Worm (Caenorhabditis elegans) whole organism, L3 larva: Measurements from ENCODE around the gene F19B2.5.

ENCODE experiments used
- R02D3.7 ChIP-seq: fragments of 150-350 bp; optimal IDR thresholded peaks from 2 replicates; lab custom pipeline; 2014; ENCODE audit warnings: missing biosample characterization, missing genetic modification characterization
- ama-1 ChIP-seq: fragments of 150-350 bp; optimal IDR thresholded peaks from 2 replicates; lab custom pipeline; 2018
- ceh-16 ChIP-seq: sonication (generic microtip); optimal IDR thresholded peaks from 2 replicates; lab custom pipeline; 2017; ENCODE audit warnings: missing biosample characterization, missing genetic modification characterization
- ceh-28 ChIP-seq: fragments of 150-350 bp; optimal IDR thresholded peaks from 2 replicates; lab custom pipeline; 2014; ENCODE audit warnings: missing biosample characterization, missing genetic modification reagents, missing genetic modification characterization
- ceh-82 ChIP-seq: fragments of 150-350 bp; optimal IDR thresholded peaks from 2 replicates; lab custom pipeline; 2014; ENCODE audit warnings: missing biosample characterization, missing genetic modification characterization
- daf-12 ChIP-seq: fragments of 150-350 bp; optimal IDR thresholded peaks from 2 replicates; lab custom pipeline; 2014; ENCODE audit warnings: missing biosample characterization, missing genetic modification reagents, missing genetic modification characterization
- egl-5 ChIP-seq: fragments of 150-350 bp; optimal IDR thresholded peaks from 2 replicates; lab custom pipeline; 2017; ENCODE audit warnings: missing biosample characterization, missing genetic modification reagents, missing genetic modification characterization, inconsistent platforms
- elt-2 ChIP-seq: sonication (generic microtip); optimal IDR thresholded peaks from 2 replicates; lab custom pipeline; 2016; ENCODE audit warnings: missing genetic modification reagents, mild to moderate bottlenecking, missing genetic modification characterization, missing compliant biosample characterization
- elt-3 ChIP-seq, 3 experiments: fragments of 150-350 bp in 1 of 3; sonication (generic microtip) in 2 of 3; optimal IDR thresholded peaks; 2 replicates in 2 of 3; 4 replicates in 1 of 3; lab custom pipeline; 2014 to 2017; ENCODE audit warnings: missing biosample characterization in 3 of 3, missing genetic modification characterization in 3 of 3
- eor-1 ChIP-seq, 2 experiments: fragments of 150-350 bp; optimal IDR thresholded peaks; 2 replicates each; lab custom pipeline; 2014 to 2018; ENCODE audit warnings: missing biosample characterization in 2 of 2, missing genetic modification characterization in 2 of 2
- fos-1 ChIP-seq: fragments of 150-350 bp; optimal IDR thresholded peaks from 2 replicates; lab custom pipeline; 2014; ENCODE audit warnings: missing biosample characterization, missing genetic modification characterization
- hmg-11 ChIP-seq: sonication (generic microtip); optimal IDR thresholded peaks from 2 replicates; lab custom pipeline; 2016; ENCODE audit warnings: missing genetic modification characterization, missing compliant biosample characterization
- lin-15B ChIP-seq: fragments of 150-350 bp; optimal IDR thresholded peaks from 2 replicates; lab custom pipeline; 2014; ENCODE audit warnings: missing biosample characterization, missing genetic modification characterization
- lin-39 ChIP-seq: fragments of 150-350 bp; optimal IDR thresholded peaks from 2 replicates; lab custom pipeline; 2018; ENCODE audit warnings: missing biosample characterization, missing genetic modification reagents, missing genetic modification characterization
- lsy-12 ChIP-seq: sonication (generic microtip); optimal IDR thresholded peaks from 2 replicates; lab custom pipeline; 2016; ENCODE audit warnings: mild to moderate bottlenecking, missing genetic modification characterization, missing compliant biosample characterization
- mdl-1 ChIP-seq: fragments of 150-350 bp; optimal IDR thresholded peaks from 2 replicates; lab custom pipeline; 2014; ENCODE audit warnings: missing biosample characterization, missing genetic modification characterization
- mml-1 ChIP-seq: fragments of 150-350 bp; sonication (generic microtip); optimal IDR thresholded peaks from 3 replicates; lab custom pipeline; 2014; ENCODE audit warnings: missing biosample characterization, missing genetic modification characterization
- nfya-1 ChIP-seq: sonication (generic microtip); optimal IDR thresholded peaks from 2 replicates; lab custom pipeline; 2017; ENCODE audit warnings: missing genetic modification characterization, mild to moderate bottlenecking, missing compliant biosample characterization, antibody characterized with exemption, moderate library complexity; ENCODE audit not compliant: insufficient read depth
- nhr-11 ChIP-seq: fragments of 150-350 bp; optimal IDR thresholded peaks from 2 replicates; lab custom pipeline; 2014; ENCODE audit warnings: missing biosample characterization, missing genetic modification characterization
- nhr-12 ChIP-seq: fragments of 150-350 bp; optimal IDR thresholded peaks from 2 replicates; lab custom pipeline; 2014; ENCODE audit warnings: missing biosample characterization, missing genetic modification characterization
- nhr-23 ChIP-seq: fragments of 150-350 bp; optimal IDR thresholded peaks from 2 replicates; lab custom pipeline; 2014; ENCODE audit warnings: missing biosample characterization, missing genetic modification reagents, missing genetic modification characterization
- nhr-237 ChIP-seq: fragments of 150-350 bp; optimal IDR thresholded peaks from 2 replicates; lab custom pipeline; 2014; ENCODE audit warnings: missing biosample characterization, missing genetic modification characterization
- nhr-28 ChIP-seq: fragments of 150-350 bp; optimal IDR thresholded peaks from 2 replicates; lab custom pipeline; 2014; ENCODE audit warnings: missing biosample characterization, missing genetic modification characterization
- nhr-43 ChIP-seq: sonication (generic microtip); optimal IDR thresholded peaks from 2 replicates; lab custom pipeline; 2016; ENCODE audit warnings: mild to moderate bottlenecking, missing genetic modification characterization, missing compliant biosample characterization; ENCODE audit not compliant: poor library complexity, severe bottlenecking
- nhr-76 ChIP-seq: fragments of 150-350 bp; sonication (generic microtip); optimal IDR thresholded peaks from 5 replicates; lab custom pipeline; 2014; ENCODE audit warnings: missing biosample characterization, missing genetic modification characterization
- nhr-77 ChIP-seq: fragments of 150-350 bp; optimal IDR thresholded peaks from 2 replicates; lab custom pipeline; 2014; ENCODE audit warnings: missing biosample characterization, missing genetic modification characterization
- pha-4 ChIP-seq: fragments of 150-350 bp; optimal IDR thresholded peaks from 2 replicates; lab custom pipeline; 2014; ENCODE audit warnings: missing biosample characterization, missing genetic modification reagents, missing genetic modification characterization
- pqm-1 ChIP-seq: fragments of 150-350 bp; optimal IDR thresholded peaks from 2 replicates; lab custom pipeline; 2017; ENCODE audit warnings: missing biosample characterization, missing genetic modification characterization, inconsistent platforms
- sea-2 ChIP-seq: fragments of 150-350 bp; sonication (generic microtip); optimal IDR thresholded peaks from 4 replicates; lab custom pipeline; 2014; ENCODE audit warnings: missing biosample characterization, missing genetic modification reagents, missing genetic modification characterization
- skn-1 ChIP-seq: fragments of 150-350 bp; optimal IDR thresholded peaks from 2 replicates; lab custom pipeline; 2014; ENCODE audit warnings: missing biosample characterization, missing genetic modification characterization
- snpc-4 ChIP-seq: fragments of 150-350 bp; optimal IDR thresholded peaks from 2 replicates; lab custom pipeline; 2014; ENCODE audit warnings: missing biosample characterization, missing genetic modification characterization
- unc-39 ChIP-seq: sonication (generic microtip); optimal IDR thresholded peaks from 4 replicates; lab custom pipeline; 2017; ENCODE audit warnings: missing biosample characterization, missing genetic modification characterization
- unc-62 ChIP-seq: fragments of 150-350 bp; sonication (generic microtip); optimal IDR thresholded peaks from 4 replicates; lab custom pipeline; 2014; ENCODE audit warnings: missing biosample characterization, missing genetic modification reagents, missing genetic modification characterization
- ztf-11 ChIP-seq: fragments of 150-350 bp; optimal IDR thresholded peaks from 2 replicates; lab custom pipeline; 2014; ENCODE audit warnings: missing biosample characterization, missing genetic modification characterization
- ztf-4 ChIP-seq: fragments of 150-350 bp; optimal IDR thresholded peaks from 2 replicates; lab custom pipeline; 2014; ENCODE audit warnings: missing biosample characterization, missing genetic modification characterization

Gene F19B2.5

ce11 chrV:20125137-20125536, 38.8 kb downstream of the F19B2.5 start:
- TF ChIP-seq snpc-4 (no peak), ztf-11 (no peak), elt-3 (tag; optimal IDR thresholded peaks at IDR 0.05; lab: Kevin White, UChicago) (no peak), lsy-12 (no peak), unc-62 (GFP tag; lab: Kevin White, UChicago) (no peak), ceh-16 (tag; lab: Kevin White, UChicago) (no peak), mdl-1 (tag; lab: Kevin White, UChicago) (no peak), elt-2 (tag; lab: Kevin White, UChicago) (no peak), mml-1 (tag; lab: Kevin White, UChicago) (no peak), eor-1 (tag; optimal IDR thresholded peaks at IDR 0.05; lab: Kevin White, UChicago) (no peak), nhr-237 (tag; lab: Kevin White, UChicago) (no peak), nhr-28 (tag; lab: Kevin White, UChicago) (no peak), skn-1 (tag; lab: Kevin White, UChicago) (no peak), nhr-43 (tag; lab: Kevin White, UChicago) (no peak), R02D3.7 (tag; lab: Kevin White, UChicago) (no peak), ztf-4 (no peak), nfya-1 (tag; lab: Kevin White, UChicago) (no peak), lin-39 (tag; lab: Kevin White, UChicago) (no peak), egl-5 (no peak)

- TF ChIP-seq nhr-12 (tag; lab: Kevin White, UChicago) (no peak), nhr-28 (tag; lab: Kevin White, UChicago) (no peak), ztf-11 (no peak), ama-1 (lab: Kevin White, UChicago) (no peak), lsy-12 (no peak), ceh-28 (tag; lab: Kevin White, UChicago) (no peak), nhr-23 (tag; lab: Kevin White, UChicago) (no peak), unc-62 (GFP tag; lab: Kevin White, UChicago) (no peak), egl-5 (no peak)
Measured at ce11 chrV:20124393-20124792, 39.6 kb downstream of the F19B2.5 start.

- TF ChIP-seq ceh-28 (tag; lab: Kevin White, UChicago), result no peak
- TF ChIP-seq nhr-77 (tag; lab: Kevin White, UChicago), result no peak
- TF ChIP-seq unc-39 (tag; lab: Kevin White, UChicago), result no peak
- TF ChIP-seq, all 47 proteins: peak for 0
Measured at ce11 chrV:20123616-20124015, 40.3 kb downstream of the F19B2.5 start.

- TF ChIP-seq unc-62 (GFP tag; lab: Kevin White, UChicago) (no peak), sea-2 (GFP tag; lab: Kevin White, UChicago) (no peak), elt-3 (tag; optimal IDR thresholded peaks at IDR 0.05; lab: Kevin White, UChicago) (no peak), ceh-28 (tag; lab: Kevin White, UChicago) (no peak), ama-1 (lab: Kevin White, UChicago) (no peak), lin-15B (no peak), pqm-1 (tag; lab: Kevin White, UChicago) (no peak), ceh-16 (tag; lab: Kevin White, UChicago) (no peak)
Measured at ce11 chrV:20123010-20123409, 41.0 kb downstream of the F19B2.5 start.

ce11 chrV:20120623-20121165, 43.3 kb downstream of the F19B2.5 start, which contains the start of gene ncx-1:
Gene ncx-1 (minus strand): TSS chrV:20120673.
- TF ChIP-seq R02D3.7 (tag; lab: Kevin White, UChicago), result no peak
- no peak for TF ChIP-seq nfya-1 (tag; lab: Kevin White, UChicago)
- TF ChIP-seq nhr-11 (tag; lab: Kevin White, UChicago), result no peak
- TF ChIP-seq hmg-11 (tag; lab: Kevin White, UChicago), result no peak
- no peak for TF ChIP-seq daf-12 (tag; lab: Kevin White, UChicago)

- TF ChIP-seq nhr-12 (tag; lab: Kevin White, UChicago) (no peak), pha-4 (tag; lab: Kevin White, UChicago) (no peak), nhr-76 (no peak), skn-1 (tag; lab: Kevin White, UChicago) (no peak), hmg-11 (tag; lab: Kevin White, UChicago) (no peak), ceh-28 (tag; lab: Kevin White, UChicago) (no peak), nhr-43 (tag; lab: Kevin White, UChicago) (no peak), unc-62 (GFP tag; lab: Kevin White, UChicago) (no peak), nhr-237 (tag; lab: Kevin White, UChicago) (no peak), fos-1 (tag; lab: Kevin White, UChicago) (no peak), sea-2 (GFP tag; lab: Kevin White, UChicago) (no peak), ztf-4 (no peak), egl-5 (no peak), nfya-1 (tag; lab: Kevin White, UChicago) (no peak), ceh-82 (tag; lab: Kevin White, UChicago) (no peak), lin-15B (no peak), unc-39 (tag; lab: Kevin White, UChicago) (no peak), ceh-16 (tag; lab: Kevin White, UChicago) (no peak)
Measured at ce11 chrV:20119770-20120169, 44.2 kb downstream of the F19B2.5 start.
